Worm (Caenorhabditis elegans): ENCODE results near the gene cyp-33C11.

cyp-33C11 gene

DNA sequence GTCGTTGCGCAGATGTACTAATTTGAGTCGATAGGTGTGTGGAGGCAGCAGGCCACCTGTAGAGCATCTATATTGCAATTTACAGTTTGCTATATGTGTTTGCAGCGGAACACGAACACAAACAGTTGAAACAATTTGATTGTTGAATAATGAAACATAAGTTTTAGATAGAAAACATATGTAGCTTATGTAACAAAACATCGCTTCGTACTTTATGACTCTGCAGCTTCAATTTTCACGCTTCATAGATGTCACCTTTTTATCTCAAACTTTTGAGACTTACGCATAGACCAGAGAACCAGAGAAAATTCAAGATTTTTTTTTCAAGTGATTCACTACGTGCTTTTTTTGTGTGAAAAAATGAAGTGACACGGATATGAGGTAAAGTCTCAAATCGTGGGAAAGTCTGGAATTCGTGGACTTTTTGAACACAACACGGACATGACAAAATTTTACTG lies 11.1 kb upstream of the cyp-33C11 start, which contains the start of gene fbxb-72 (continued):
- TF ChIP-seq lin-13 (GFP tag; optimal IDR thresholded peaks at IDR 0.05) (peak; percentile 14), jun-1 (tag; optimal IDR thresholded peaks at IDR 0.05) (no peak), ceh-20 (GFP tag; IDR thresholded peaks at IDR 0.05) (peak; percentile 59), mxl-3 (GFP tag; optimal IDR thresholded peaks at IDR 0.05) (peak; percentile 42), lim-7 (GFP tag; IDR thresholded peaks at IDR 0.05) (0 out of 2 replicates have a peak, but pooled peaks have one; percentile 19), nhr-10 (tag; optimal IDR thresholded peaks at IDR 0.05) (peak; percentile 96), pha-4 (GFP tag; IDR thresholded peaks at IDR 0.05) (peak; percentile 67; the same call in 1 of the 2 replicates), pha-4 (tag; optimal IDR thresholded peaks at IDR 0.05) (no peak), F49E8.2 (tag; optimal IDR thresholded peaks at IDR 0.05; ENCODE audit: borderline replicate concordance) (no peak), unc-62 (GFP tag; optimal IDR thresholded peaks at IDR 0.05 in 1 of 2) (peak in 1 of 2 experiments; percentile 80), unc-62 (tag; optimal IDR thresholded peaks at IDR 0.05) (no peak), dmd-8 (GFP tag; IDR thresholded peaks at IDR 0.05) (no peak), pqm-1 (tag; optimal IDR thresholded peaks at IDR 0.05) (no peak), daf-8 (GFP tag; IDR thresholded peaks at IDR 0.05) (no peak), ztf-11 (tag; optimal IDR thresholded peaks at IDR 0.05) (no peak), daf-16 (GFP tag; optimal IDR thresholded peaks at IDR 0.05) (peak; percentile 41 to 93), daf-16 (tag; optimal IDR thresholded peaks at IDR 0.05) (peak; percentile 89), set-16 (GFP tag; IDR thresholded peaks at IDR 0.05) (no peak), zfp-3 (GFP tag; conservative IDR thresholded peaks at IDR 0.05) (peak; percentile 97)

DNA sequence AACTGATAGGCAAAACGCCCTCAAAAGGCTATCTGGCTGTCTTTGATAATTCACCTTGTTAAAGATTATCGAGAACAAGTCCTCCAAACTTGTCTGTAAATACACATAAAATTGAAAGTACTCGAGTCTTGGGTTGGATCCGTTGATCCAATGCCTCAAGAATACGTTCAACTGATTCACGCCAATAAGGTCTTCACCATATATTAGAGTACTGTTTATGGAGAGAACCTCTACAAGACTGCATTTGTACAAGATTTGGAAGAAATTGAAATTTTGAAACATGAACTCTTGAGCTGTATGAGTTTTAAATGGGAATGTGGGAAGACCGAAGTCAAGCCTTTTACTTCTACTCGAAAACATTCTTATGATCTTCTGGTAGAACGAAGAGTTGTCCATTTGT lies 10.1 kb upstream of the cyp-33C11 start:
- TF ChIP-seq ces-1 (GFP tag; optimal IDR thresholded peaks at IDR 0.05) (no peak), Y48G9A.11 (GFP tag; IDR thresholded peaks at IDR 0.05) (no peak), zip-11 (GFP tag; IDR thresholded peaks at IDR 0.05) (no peak), aha-1 (tag) (peak; percentile 95), pha-4 (GFP tag; IDR thresholded peaks at IDR 0.05) (no peak), pha-4 (tag; optimal IDR thresholded peaks at IDR 0.05) (no peak), nhr-111 (GFP tag; optimal IDR thresholded peaks at IDR 0.05) (no peak), lin-1 (GFP tag; IDR thresholded peaks at IDR 0.05) (no peak), skn-1 (tag; optimal IDR thresholded peaks at IDR 0.05) (no peak)

DNA sequence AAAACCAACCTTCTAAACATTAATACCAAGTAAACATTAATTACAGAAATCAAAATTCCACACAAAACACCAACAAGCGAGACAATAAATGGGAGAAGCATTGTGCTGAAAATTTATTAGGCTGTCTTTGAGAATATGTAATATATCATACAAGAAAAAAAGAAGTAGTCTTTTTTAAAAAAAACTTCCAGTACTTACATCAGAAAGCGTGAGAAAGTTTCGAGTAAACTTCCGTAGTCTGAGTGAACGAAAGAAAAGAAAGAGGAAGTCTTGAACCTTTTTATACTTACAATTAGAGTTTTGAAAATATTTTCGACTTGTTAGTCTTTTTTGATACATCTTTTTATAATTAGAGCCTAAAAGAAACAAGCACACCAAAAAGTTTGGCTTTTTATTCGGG lies 6.9 kb upstream of the cyp-33C11 start, which contains the start of gene srbc-40:
TSS of gene srbc-40 (minus strand) at position 101 of the 400 bp plus-strand sequence.
- no peak for TF ChIP-seq T20F7.1 (GFP tag; optimal IDR thresholded peaks at IDR 0.05)
- no peak for TF ChIP-seq zag-1 (tag; optimal IDR thresholded peaks at IDR 0.05)
- TF ChIP-seq madf-9 (GFP tag; conservative IDR thresholded peaks at IDR 0.05): no peak

ce11 chrV:708808-709207 lies 4.0 kb downstream of the cyp-33C11 start, which contains the start of gene srbc-39:
Gene srbc-39 (plus strand): TSS chrV:709108.
- TF ChIP-seq fkh-10 (GFP tag; optimal IDR thresholded peaks at IDR 0.05) (no peak), ceh-28 (tag; optimal IDR thresholded peaks at IDR 0.05) (no peak), zfp-2 (tag; optimal IDR thresholded peaks at IDR 0.05) (no peak)

ce11 chrV:706918-707317 lies 5.9 kb downstream of the cyp-33C11 start, which contains the start of gene srbc-38:
Gene srbc-38 (plus strand): TSS chrV:707218.
- no peak for TF ChIP-seq madf-5 (GFP tag; IDR thresholded peaks at IDR 0.05)
- TF ChIP-seq zfp-3 (GFP tag; conservative IDR thresholded peaks at IDR 0.05): no peak
- TF ChIP-seq snpc-1.2 (GFP tag; IDR thresholded peaks at IDR 0.05): no peak
- no peak for TF ChIP-seq nhr-41 (GFP tag; IDR thresholded peaks at IDR 0.05)
- TF ChIP-seq daf-16 (GFP tag; optimal IDR thresholded peaks at IDR 0.05): no peak
- TF ChIP-seq daf-16 (tag; optimal IDR thresholded peaks at IDR 0.05): no peak
- no peak for TF ChIP-seq set-16 (GFP tag; IDR thresholded peaks at IDR 0.05)
- TF ChIP-seq lin-29 (GFP tag; IDR thresholded peaks at IDR 0.05): no peak
- TF ChIP-seq nhr-28 (tag; optimal IDR thresholded peaks at IDR 0.05): no peak
- no peak for TF ChIP-seq lin-15B (tag; optimal IDR thresholded peaks at IDR 0.05)
- no peak for TF ChIP-seq tag-97 (GFP tag; IDR thresholded peaks at IDR 0.05)
- TF ChIP-seq spr-3 (GFP tag; optimal IDR thresholded peaks at IDR 0.05): no peak
- no peak for TF ChIP-seq ztf-7 (tag; optimal IDR thresholded peaks at IDR 0.05)
- no peak for TF ChIP-seq daf-19 (GFP tag; conservative IDR thresholded peaks at IDR 0.05)
